Fruit fly (Drosophila melanogaster) Kc167 (cell line): ENCODE measurements around the gene CG33489.

ENCODE experiments used
- Sin3A ChIP-seq: fragments of >200 bp; optimal IDR thresholded peaks from 2 replicates; lab custom pipeline; 2018; ENCODE audit warnings: missing external identifiers
- h ChIP-seq: fragments of >200 bp; optimal IDR thresholded peaks from 3 replicates; lab custom pipeline; 2018; ENCODE audit warnings: missing external identifiers
- psq ChIP-seq: fragments of >200 bp; optimal IDR thresholded peaks from 2 replicates; lab custom pipeline; 2017; ENCODE audit warnings: missing external identifiers

- no peak for TF ChIP-seq psq (lab: Kevin White, UChicago)
- no peak for TF ChIP-seq h
- no peak for TF ChIP-seq Sin3A (lab: Kevin White, UChicago)
Measured at dm6 chr3L:11599965-11600420, 23.1 kb upstream of the CG33489 start, which contains the start of the genes CG14137 and CG46394.
